Fruit fly (Drosophila melanogaster) whole organism, wandering third instar larva: ENCODE measurements around the gene CG31206.
A peak's percentile ranks its signal among the peaks of the same experiment; 100 is the strongest.

Source experiments
- Abd-B ChIP-seq: fragments of >200 bp; optimal IDR thresholded peaks from 2 replicates; lab custom pipeline; 2017; ENCODE audit warnings: missing biosample characterization, missing genetic modification characterization
- CG32264 ChIP-seq: fragments of 200-800 bp; sonication (Bioruptor generic); optimal IDR thresholded peaks from 2 replicates; lab custom pipeline; 2016; ENCODE audit warnings: missing biosample characterization, missing genetic modification characterization
- CG9705 ChIP-seq: fragments of 200-800 bp; sonication (Bioruptor generic); optimal IDR thresholded peaks from 2 replicates; lab custom pipeline; 2018; ENCODE audit warnings: missing biosample characterization, mild to moderate bottlenecking, missing genetic modification characterization
- CrebA ChIP-seq: fragments of 200-800 bp; sonication (Bioruptor generic); optimal IDR thresholded peaks from 2 replicates; lab custom pipeline; 2016; ENCODE audit warnings: missing biosample characterization, mild to moderate bottlenecking, missing genetic modification characterization, borderline replicate concordance
- Dfd ChIP-seq: fragments of >200 bp; optimal IDR thresholded peaks from 2 replicates; lab custom pipeline; 2017; ENCODE audit warnings: missing biosample characterization, missing genetic modification characterization
- Dif ChIP-seq: fragments of 200-275, 200-300 bp; sonication (Bioruptor generic); optimal IDR thresholded peaks from 2 replicates; lab custom pipeline; 2018; ENCODE audit warnings: missing biosample characterization, missing genetic modification characterization; ENCODE audit not compliant: partially characterized antibody
- GATAd ChIP-seq: sonication (Bioruptor generic); optimal IDR thresholded peaks from 2 replicates; lab custom pipeline; 2016; ENCODE audit warnings: missing biosample characterization, missing genetic modification characterization
- HLH106 ChIP-seq: fragments of 200-800 bp; optimal IDR thresholded peaks from 3 replicates; lab custom pipeline; 2019; ENCODE audit warnings: missing biosample characterization, mild to moderate bottlenecking, missing genetic modification characterization, moderate library complexity
- Hnf4 ChIP-seq: fragments of 200-800 bp; sonication (Bioruptor generic); optimal IDR thresholded peaks from 2 replicates; lab custom pipeline; 2016; ENCODE audit warnings: missing biosample characterization, mild to moderate bottlenecking, missing genetic modification characterization
- Hr78 ChIP-seq: fragments of >200 bp; optimal IDR thresholded peaks from 2 replicates; lab custom pipeline; 2017; ENCODE audit warnings: missing biosample characterization, missing genetic modification characterization
- Hr83 ChIP-seq: fragments of 200-300 bp; sonication (Bioruptor generic); optimal IDR thresholded peaks from 2 replicates; lab custom pipeline; 2016; ENCODE audit warnings: missing biosample characterization, mild to moderate bottlenecking, missing genetic modification characterization, moderate library complexity; ENCODE audit not compliant: poor library complexity, severe bottlenecking
- Jra ChIP-seq: sonication (Bioruptor generic); optimal IDR thresholded peaks from 2 replicates; lab custom pipeline; 2016; ENCODE audit warnings: missing biosample characterization, missing genetic modification characterization
- Mio ChIP-seq: sonication (Bioruptor generic); optimal IDR thresholded peaks from 2 replicates; lab custom pipeline; 2016; ENCODE audit warnings: missing biosample characterization, missing genetic modification characterization
- Sp1 ChIP-seq: fragments of 200-800 bp; sonication (Bioruptor generic); optimal IDR thresholded peaks from 3 replicates; lab custom pipeline; 2019; ENCODE audit warnings: missing biosample characterization, mild to moderate bottlenecking, missing genetic modification characterization, moderate library complexity
- Vsx2 ChIP-seq: fragments of 200-300, 225-300 bp; sonication (Bioruptor generic); optimal IDR thresholded peaks from 2 replicates; lab custom pipeline; 2018; ENCODE audit warnings: missing biosample characterization, missing genetic modification characterization; ENCODE audit not compliant: partially characterized antibody
- br ChIP-seq: fragments of 200-800 bp; sonication (Bioruptor generic); optimal IDR thresholded peaks from 2 replicates; lab custom pipeline; 2016; ENCODE audit warnings: missing biosample characterization, missing genetic modification characterization
- brk ChIP-seq: fragments of 200-800 bp; sonication (Bioruptor generic); optimal IDR thresholded peaks from 2 replicates; lab custom pipeline; 2016; ENCODE audit warnings: missing biosample characterization, mild to moderate bottlenecking, missing genetic modification characterization
- dl ChIP-seq, 2 experiments: fragments of 175-275, 200-275 bp in 1 of 2; fragments of 200-275 bp in 1 of 2; sonication (Bioruptor generic); optimal IDR thresholded peaks; lab custom pipeline; 2018; ENCODE audit warnings: mild to moderate bottlenecking in 2 of 2, missing biosample characterization in 2 of 2, missing genetic modification characterization in 2 of 2, moderate library complexity in 2 of 2; ENCODE audit not compliant: partially characterized antibody in 2 of 2, insufficient read depth in 1 of 2
- dmrt93B ChIP-seq: fragments of 200-800 bp; sonication (Bioruptor generic); optimal IDR thresholded peaks from 2 replicates; lab custom pipeline; 2018; ENCODE audit warnings: missing biosample characterization, mild to moderate bottlenecking, missing genetic modification characterization
- dsf ChIP-seq: sonication (Bioruptor generic); optimal IDR thresholded peaks from 2 replicates; lab custom pipeline; 2016; ENCODE audit warnings: missing biosample characterization, missing genetic modification characterization, borderline replicate concordance
- ey ChIP-seq: fragments of 200-800 bp; sonication (Bioruptor generic); optimal IDR thresholded peaks from 2 replicates; lab custom pipeline; 2016; ENCODE audit warnings: missing biosample characterization, missing genetic modification characterization
- foxo ChIP-seq, 2 experiments: fragments of 200-800 bp; sonication (Bioruptor generic); optimal IDR thresholded peaks; 2 replicates in 1 of 2; 3 replicates in 1 of 2; lab custom pipeline; 2016 to 2017; ENCODE audit warnings: missing biosample characterization in 2 of 2, missing genetic modification characterization in 2 of 2
- fru ChIP-seq: fragments of 200-800 bp; sonication (Bioruptor generic); optimal IDR thresholded peaks from 3 replicates; lab custom pipeline; 2016; ENCODE audit warnings: missing biosample characterization, mild to moderate bottlenecking, missing genetic modification characterization
- h ChIP-seq: fragments of 200-800 bp; sonication (Bioruptor generic); optimal IDR thresholded peaks from 3 replicates; lab custom pipeline; 2016; ENCODE audit warnings: missing biosample characterization, mild to moderate bottlenecking, missing genetic modification characterization
- jim ChIP-seq: fragments of 175-275, 200-325 bp; sonication (Bioruptor generic); optimal IDR thresholded peaks from 2 replicates; lab custom pipeline; 2016; ENCODE audit warnings: missing biosample characterization, mild to moderate bottlenecking, missing genetic modification characterization
- lola ChIP-seq: fragments of >200 bp; optimal IDR thresholded peaks from 2 replicates; lab custom pipeline; 2017; ENCODE audit warnings: missing biosample characterization, missing genetic modification characterization
- psq ChIP-seq: fragments of 200-800 bp; sonication (Bioruptor generic); optimal IDR thresholded peaks from 3 replicates; lab custom pipeline; 2017; ENCODE audit warnings: missing biosample characterization, mild to moderate bottlenecking, missing genetic modification characterization, moderate library complexity
- rgr ChIP-seq: fragments of 200-800 bp; sonication (Bioruptor generic); optimal IDR thresholded peaks from 3 replicates; lab custom pipeline; 2016; ENCODE audit warnings: missing biosample characterization, mild to moderate bottlenecking, missing genetic modification characterization
- sv ChIP-seq: fragments of 200-800 bp; sonication (Bioruptor generic); optimal IDR thresholded peaks from 3 replicates; lab custom pipeline; 2016; ENCODE audit warnings: missing biosample characterization, missing genetic modification characterization
- tai ChIP-seq: sonication (Bioruptor generic); optimal IDR thresholded peaks from 2 replicates; lab custom pipeline; 2016; ENCODE audit warnings: missing biosample characterization, missing genetic modification characterization
- usp ChIP-seq: fragments of >200 bp; optimal IDR thresholded peaks from 2 replicates; lab custom pipeline; 2017; ENCODE audit warnings: missing biosample characterization, missing genetic modification characterization

The CG31206 gene

dm6 chr3R:20080205-20080604 is 27.6 kb downstream of the CG31206 start:
- no peak for TF ChIP-seq Hr83
- TF ChIP-seq fru (GFP tag; lab: Kevin White, UChicago) = no peak
- no peak for TF ChIP-seq Hnf4
- no peak for TF ChIP-seq Abd-B
- no peak for TF ChIP-seq sv
- no peak for TF ChIP-seq Jra
- TF ChIP-seq Vsx2 (GFP tag; lab: Kevin White, UChicago) = no peak
- TF ChIP-seq usp (GFP tag; lab: Kevin White, UChicago) = no peak
- no peak for TF ChIP-seq lola (GFP tag; lab: Kevin White, UChicago)
- TF ChIP-seq Hr78 (GFP tag; lab: Kevin White, UChicago) = no peak
- no peak for TF ChIP-seq brk
- TF ChIP-seq CrebA (GFP tag; lab: Kevin White, UChicago) = no peak
- TF ChIP-seq ey (GFP tag; lab: Kevin White, UChicago) = no peak

dm6 chr3R:20066435-20066834 is 41.3 kb downstream of the CG31206 start:
- TF ChIP-seq dmrt93B (GFP tag; lab: Kevin White, UChicago) = no peak
- no peak for TF ChIP-seq CG32264 (GFP tag; lab: Kevin White, UChicago)
- TF ChIP-seq Hr83 = no peak
- no peak for TF ChIP-seq rgr
- TF ChIP-seq psq (GFP tag; lab: Kevin White, UChicago) = no peak
- no peak for TF ChIP-seq Mio (GFP tag; lab: Kevin White, UChicago)
- TF ChIP-seq Dif (GFP tag; lab: Kevin White, UChicago) = no peak
- no peak for TF ChIP-seq dl (GFP tag; optimal IDR thresholded peaks at IDR 0.05; lab: Kevin White, UChicago; ENCODE audit: insufficient read depth in 1 of 2, partially characterized antibody in 2 of 2)
- TF ChIP-seq dsf (GFP tag; lab: Kevin White, UChicago) = no peak
- no peak for TF ChIP-seq h
- no peak for TF ChIP-seq CrebA (GFP tag; lab: Kevin White, UChicago)
- no peak for TF ChIP-seq GATAd (GFP tag; lab: Kevin White, UChicago)
- TF ChIP-seq CG9705 = no peak
- TF ChIP-seq Jra = no peak
- no peak for TF ChIP-seq lola (GFP tag; lab: Kevin White, UChicago)
- TF ChIP-seq tai (GFP tag; lab: Kevin White, UChicago) = no peak
- TF ChIP-seq Hnf4 = no peak
- no peak for TF ChIP-seq Sp1 (GFP tag; lab: Kevin White, UChicago)

dm6 chr3R:20059650-20060049 is 48.1 kb downstream of the CG31206 start, which contains the start of gene CG4390:
Gene CG4390, minus strand, starts transcription at chr3R:20059750.
- TF ChIP-seq Mio (GFP tag; lab: Kevin White, UChicago) = no peak
- no peak for TF ChIP-seq br (GFP tag; lab: Kevin White, UChicago)
- no peak for TF ChIP-seq sv
- TF ChIP-seq Dfd (GFP tag; lab: Kevin White, UChicago) = no peak
- no peak for TF ChIP-seq Hr83
- TF ChIP-seq usp (GFP tag; lab: Kevin White, UChicago) = no peak
- no peak for TF ChIP-seq lola (GFP tag; lab: Kevin White, UChicago)
- TF ChIP-seq CG32264 (GFP tag; lab: Kevin White, UChicago) = no peak
- TF ChIP-seq GATAd (GFP tag; lab: Kevin White, UChicago) = no peak
- TF ChIP-seq CG9705 = no peak
- TF ChIP-seq h = no peak
- TF ChIP-seq HLH106 (tag; lab: Kevin White, UChicago) = no peak

dm6 chr3R:20058960-20059359 is 48.8 kb downstream of the CG31206 start:
- TF ChIP-seq jim = no peak
- TF ChIP-seq Hnf4 = no peak
- no peak for TF ChIP-seq h
- TF ChIP-seq usp (GFP tag; lab: Kevin White, UChicago) = no peak
- no peak for TF ChIP-seq Abd-B
- no peak for TF ChIP-seq Dif (GFP tag; lab: Kevin White, UChicago)
- no peak for TF ChIP-seq Hr83

DNA sequence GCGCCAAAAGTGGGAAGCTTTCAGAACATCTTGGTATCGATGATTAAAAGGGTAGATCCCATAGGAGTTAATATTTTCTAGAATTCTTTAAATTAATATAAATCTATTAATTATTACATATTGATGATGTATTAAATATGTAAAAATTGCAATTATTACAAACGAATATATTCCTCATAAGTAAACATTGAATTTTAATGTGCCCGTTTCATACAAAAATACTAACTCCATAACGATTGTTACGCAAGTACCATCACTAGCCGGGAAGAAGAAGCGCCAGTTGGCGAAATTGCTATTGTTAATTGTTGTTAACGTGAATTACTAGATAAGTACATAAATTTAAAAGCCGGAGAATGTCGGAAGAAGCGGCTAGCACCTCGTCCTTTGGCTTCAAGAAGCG is 50.3 kb downstream of the CG31206 start, which contains the start of gene mdlc:
Gene mdlc (plus strand): TSS at position 248 of the 400 bp plus-strand sequence.
- TF ChIP-seq CrebA (GFP tag; lab: Kevin White, UChicago) (no peak), foxo (GFP tag; optimal IDR thresholded peaks at IDR 0.05; lab: Kevin White, UChicago) (peak in 1 of 2 experiments; percentile 23)
